Worm (Caenorhabditis elegans) whole organism, L3 larva: ENCODE measurements around the gene C25E10.12.

Experiments
- aly-2 ChIP-seq: fragments of 150-350 bp; optimal IDR thresholded peaks from 2 replicates; lab custom pipeline; 2014; ENCODE audit warnings: missing biosample characterization, missing genetic modification characterization
- ama-1 ChIP-seq: fragments of 150-350 bp; optimal IDR thresholded peaks from 2 replicates; lab custom pipeline; 2018
- ceh-28 ChIP-seq: fragments of 150-350 bp; optimal IDR thresholded peaks from 2 replicates; lab custom pipeline; 2014; ENCODE audit warnings: missing biosample characterization, missing genetic modification reagents, missing genetic modification characterization
- ceh-82 ChIP-seq: fragments of 150-350 bp; optimal IDR thresholded peaks from 2 replicates; lab custom pipeline; 2014; ENCODE audit warnings: missing biosample characterization, missing genetic modification characterization
- egl-27 ChIP-seq: sonication (generic microtip); optimal IDR thresholded peaks from 4 replicates; lab custom pipeline; 2017; ENCODE audit warnings: missing biosample characterization, missing genetic modification reagents, missing genetic modification characterization
- egl-5 ChIP-seq: fragments of 150-350 bp; optimal IDR thresholded peaks from 2 replicates; lab custom pipeline; 2017; ENCODE audit warnings: missing biosample characterization, missing genetic modification reagents, missing genetic modification characterization, inconsistent platforms
- elt-2 ChIP-seq: sonication (generic microtip); optimal IDR thresholded peaks from 2 replicates; lab custom pipeline; 2016; ENCODE audit warnings: missing genetic modification reagents, mild to moderate bottlenecking, missing genetic modification characterization, missing compliant biosample characterization
- elt-3 ChIP-seq, 3 experiments: fragments of 150-350 bp in 1 of 3; sonication (generic microtip) in 2 of 3; optimal IDR thresholded peaks; 2 replicates in 2 of 3; 4 replicates in 1 of 3; lab custom pipeline; 2014 to 2017; ENCODE audit warnings: missing biosample characterization in 3 of 3, missing genetic modification characterization in 3 of 3
- fkh-10 ChIP-seq: sonication (generic microtip); optimal IDR thresholded peaks from 2 replicates; lab custom pipeline; 2017; ENCODE audit warnings: missing biosample characterization, missing genetic modification reagents, missing genetic modification characterization
- fkh-2 ChIP-seq: fragments of 150-350 bp; optimal IDR thresholded peaks from 2 replicates; lab custom pipeline; 2014; ENCODE audit warnings: missing biosample characterization, missing genetic modification reagents, missing genetic modification characterization
- fos-1 ChIP-seq: fragments of 150-350 bp; optimal IDR thresholded peaks from 2 replicates; lab custom pipeline; 2014; ENCODE audit warnings: missing biosample characterization, missing genetic modification characterization
- hmg-11 ChIP-seq: sonication (generic microtip); optimal IDR thresholded peaks from 2 replicates; lab custom pipeline; 2016; ENCODE audit warnings: missing genetic modification characterization, missing compliant biosample characterization
- jun-1 ChIP-seq: fragments of 150-350 bp; optimal IDR thresholded peaks from 2 replicates; lab custom pipeline; 2014; ENCODE audit warnings: missing biosample characterization, missing genetic modification reagents, missing genetic modification characterization
- lin-39 ChIP-seq: fragments of 150-350 bp; optimal IDR thresholded peaks from 2 replicates; lab custom pipeline; 2018; ENCODE audit warnings: missing biosample characterization, missing genetic modification reagents, missing genetic modification characterization
- lsy-12 ChIP-seq: sonication (generic microtip); optimal IDR thresholded peaks from 2 replicates; lab custom pipeline; 2016; ENCODE audit warnings: mild to moderate bottlenecking, missing genetic modification characterization, missing compliant biosample characterization
- mdl-1 ChIP-seq: fragments of 150-350 bp; optimal IDR thresholded peaks from 2 replicates; lab custom pipeline; 2014; ENCODE audit warnings: missing biosample characterization, missing genetic modification characterization
- mml-1 ChIP-seq: fragments of 150-350 bp; sonication (generic microtip); optimal IDR thresholded peaks from 3 replicates; lab custom pipeline; 2014; ENCODE audit warnings: missing biosample characterization, missing genetic modification characterization
- nfya-1 ChIP-seq: sonication (generic microtip); optimal IDR thresholded peaks from 2 replicates; lab custom pipeline; 2017; ENCODE audit warnings: missing genetic modification characterization, mild to moderate bottlenecking, missing compliant biosample characterization, antibody characterized with exemption, moderate library complexity; ENCODE audit not compliant: insufficient read depth
- nhr-12 ChIP-seq: fragments of 150-350 bp; optimal IDR thresholded peaks from 2 replicates; lab custom pipeline; 2014; ENCODE audit warnings: missing biosample characterization, missing genetic modification characterization
- nhr-23 ChIP-seq: fragments of 150-350 bp; optimal IDR thresholded peaks from 2 replicates; lab custom pipeline; 2014; ENCODE audit warnings: missing biosample characterization, missing genetic modification reagents, missing genetic modification characterization
- nhr-237 ChIP-seq: fragments of 150-350 bp; optimal IDR thresholded peaks from 2 replicates; lab custom pipeline; 2014; ENCODE audit warnings: missing biosample characterization, missing genetic modification characterization
- nhr-25 ChIP-seq: sonication (generic microtip); optimal IDR thresholded peaks from 2 replicates; lab custom pipeline; 2017; ENCODE audit warnings: missing biosample characterization, missing genetic modification characterization
- nhr-43 ChIP-seq: sonication (generic microtip); optimal IDR thresholded peaks from 2 replicates; lab custom pipeline; 2016; ENCODE audit warnings: mild to moderate bottlenecking, missing genetic modification characterization, missing compliant biosample characterization; ENCODE audit not compliant: poor library complexity, severe bottlenecking
- nhr-67 ChIP-seq: fragments of 150-350 bp; optimal IDR thresholded peaks from 2 replicates; lab custom pipeline; 2014; ENCODE audit warnings: missing biosample characterization, missing genetic modification characterization
- nhr-76 ChIP-seq: fragments of 150-350 bp; sonication (generic microtip); optimal IDR thresholded peaks from 5 replicates; lab custom pipeline; 2014; ENCODE audit warnings: missing biosample characterization, missing genetic modification characterization
- nhr-77 ChIP-seq: fragments of 150-350 bp; optimal IDR thresholded peaks from 2 replicates; lab custom pipeline; 2014; ENCODE audit warnings: missing biosample characterization, missing genetic modification characterization
- pqm-1 ChIP-seq: fragments of 150-350 bp; optimal IDR thresholded peaks from 2 replicates; lab custom pipeline; 2017; ENCODE audit warnings: missing biosample characterization, missing genetic modification characterization, inconsistent platforms
- sea-2 ChIP-seq: fragments of 150-350 bp; sonication (generic microtip); optimal IDR thresholded peaks from 4 replicates; lab custom pipeline; 2014; ENCODE audit warnings: missing biosample characterization, missing genetic modification reagents, missing genetic modification characterization
- skn-1 ChIP-seq: fragments of 150-350 bp; optimal IDR thresholded peaks from 2 replicates; lab custom pipeline; 2014; ENCODE audit warnings: missing biosample characterization, missing genetic modification characterization
- snpc-4 ChIP-seq: fragments of 150-350 bp; optimal IDR thresholded peaks from 2 replicates; lab custom pipeline; 2014; ENCODE audit warnings: missing biosample characterization, missing genetic modification characterization
- tbx-2 ChIP-seq: sonication (generic microtip); optimal IDR thresholded peaks from 2 replicates; lab custom pipeline; 2016; ENCODE audit warnings: mild to moderate bottlenecking, missing genetic modification characterization, missing compliant biosample characterization
- unc-62 ChIP-seq: fragments of 150-350 bp; sonication (generic microtip); optimal IDR thresholded peaks from 4 replicates; lab custom pipeline; 2014; ENCODE audit warnings: missing biosample characterization, missing genetic modification reagents, missing genetic modification characterization
- ztf-11 ChIP-seq: fragments of 150-350 bp; optimal IDR thresholded peaks from 2 replicates; lab custom pipeline; 2014; ENCODE audit warnings: missing biosample characterization, missing genetic modification characterization
- ztf-4 ChIP-seq: fragments of 150-350 bp; optimal IDR thresholded peaks from 2 replicates; lab custom pipeline; 2014; ENCODE audit warnings: missing biosample characterization, missing genetic modification characterization

C25E10.12 gene

DNA sequence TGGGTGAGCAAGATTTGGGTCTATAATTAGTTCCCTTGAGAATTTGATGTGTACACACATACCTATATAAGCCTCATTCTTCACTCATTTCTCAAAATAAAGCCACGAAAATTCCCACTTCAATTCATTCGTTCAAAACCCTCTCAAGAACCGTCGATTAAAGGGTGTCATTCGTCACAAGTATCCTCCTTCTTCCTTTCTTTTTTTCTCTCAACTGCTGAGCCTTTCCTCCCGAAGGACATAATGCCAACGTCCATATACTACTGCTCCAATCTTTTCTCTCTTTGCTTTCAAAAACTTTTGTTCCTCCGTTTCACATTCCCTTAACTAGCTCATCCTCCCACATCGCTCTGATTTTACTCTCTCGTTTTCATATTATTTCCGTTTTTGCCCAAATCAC lies 30.0 kb upstream of the C25E10.12 start, which contains the start of gene T27E4.1:
TSS of gene T27E4.1 (plus strand) at position 137 of the 400 bp plus-strand sequence.
- no peak for TF ChIP-seq skn-1 (tag; lab: Kevin White, UChicago)
- peak; percentile 44 for TF ChIP-seq lin-39 (tag; lab: Kevin White, UChicago)

DNA sequence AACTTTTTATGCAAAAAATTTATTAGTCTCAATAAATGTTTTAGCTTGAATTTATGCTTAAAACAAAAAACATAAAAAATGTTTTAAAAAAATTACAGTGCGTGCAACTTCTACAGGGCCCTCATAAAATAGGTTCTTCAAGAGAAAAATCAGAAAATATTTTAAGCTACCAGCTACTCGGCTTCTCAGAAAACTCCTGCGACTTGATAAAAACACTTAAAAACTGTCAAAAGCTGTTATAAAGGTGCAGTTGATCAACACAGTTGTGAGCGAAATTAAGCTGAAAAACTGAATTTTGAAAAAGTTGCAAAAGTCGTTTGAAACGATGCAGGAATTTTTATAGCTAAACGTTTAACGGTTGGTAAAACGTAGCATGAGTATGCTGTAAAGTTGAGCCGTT lies 26.5 kb upstream of the C25E10.12 start:
- TF ChIP-seq snpc-4 (tag; lab: Kevin White, UChicago) = peak; percentile 10
- TF ChIP-seq nhr-43 (tag; lab: Kevin White, UChicago) = no peak
- TF ChIP-seq ama-1 (lab: Kevin White, UChicago) = peak; percentile 99
- peak; percentile 42 for TF ChIP-seq lsy-12 (tag; lab: Kevin White, UChicago)
- peak; percentile 48 for TF ChIP-seq nfya-1 (tag; lab: Kevin White, UChicago)

DNA sequence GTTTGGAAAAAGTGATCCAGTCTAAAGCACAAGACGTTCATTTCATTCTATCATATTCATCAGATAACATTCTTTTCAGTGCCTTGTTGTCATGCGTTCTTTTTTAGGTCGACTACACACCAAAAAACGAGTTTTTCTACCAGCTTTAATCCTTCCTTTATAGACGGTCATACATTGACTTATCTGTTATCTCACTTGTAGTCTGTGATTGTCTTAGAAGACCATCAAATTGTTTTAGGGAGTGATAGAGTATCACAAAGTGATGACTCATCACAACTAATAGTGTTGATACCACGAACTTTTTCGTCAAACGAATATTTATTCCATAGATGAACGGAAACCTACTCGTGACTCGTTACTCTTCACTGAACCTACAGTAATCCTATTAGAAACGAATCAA lies 23.6 kb upstream of the C25E10.12 start:
- TF ChIP-seq elt-3 (tag; optimal IDR thresholded peaks at IDR 0.05; lab: Kevin White, UChicago) (peak in 1 of 3 experiments; percentile 84), mdl-1 (tag; lab: Kevin White, UChicago) (no peak), nhr-43 (tag; lab: Kevin White, UChicago) (peak; percentile 88), fkh-10 (GFP tag; lab: Kevin White, UChicago) (no peak), ama-1 (lab: Kevin White, UChicago) (no peak), hmg-11 (tag; lab: Kevin White, UChicago) (no peak), jun-1 (tag; lab: Kevin White, UChicago) (peak; percentile 43), ztf-4 (tag; lab: Kevin White, UChicago) (no peak), nhr-23 (peak; percentile 89), elt-2 (tag; lab: Kevin White, UChicago) (peak; percentile 34), ceh-28 (tag; lab: Kevin White, UChicago) (peak; percentile 58), tbx-2 (tag; lab: Kevin White, UChicago) (peak; percentile 22), pqm-1 (tag; lab: Kevin White, UChicago) (peak; percentile 15), fos-1 (tag; lab: Kevin White, UChicago) (no peak), nhr-25 (peak; percentile 73)

- no peak for TF ChIP-seq lsy-12 (tag; lab: Kevin White, UChicago)
- TF ChIP-seq nfya-1 (tag; lab: Kevin White, UChicago) = no peak
- TF ChIP-seq nhr-67 (tag; lab: Kevin White, UChicago) = no peak
- no peak for TF ChIP-seq nhr-237
- no peak for TF ChIP-seq unc-62 (GFP tag; lab: Kevin White, UChicago)
- TF ChIP-seq ztf-11 = no peak
- no peak for TF ChIP-seq ceh-82 (tag; lab: Kevin White, UChicago)
- TF ChIP-seq nhr-43 (tag; lab: Kevin White, UChicago) = peak; percentile 11
- no peak for TF ChIP-seq fkh-10 (GFP tag; lab: Kevin White, UChicago)
- no peak for TF ChIP-seq ama-1 (lab: Kevin White, UChicago)
- TF ChIP-seq aly-2 = no peak
- TF ChIP-seq hmg-11 (tag; lab: Kevin White, UChicago) = no peak
- TF ChIP-seq nhr-76 (tag; lab: Kevin White, UChicago) = no peak
- TF ChIP-seq mml-1 (tag; lab: Kevin White, UChicago) = no peak
- TF ChIP-seq nhr-25 = peak; percentile 12
- peak; percentile 37 for TF ChIP-seq nhr-23
- TF ChIP-seq sea-2 (GFP tag; lab: Kevin White, UChicago) = no peak
- TF ChIP-seq, all 47 proteins: peak for 3
These were observed 22.0 kb upstream of the C25E10.12 start for ce11 chrV:9084252-9084651.

DNA sequence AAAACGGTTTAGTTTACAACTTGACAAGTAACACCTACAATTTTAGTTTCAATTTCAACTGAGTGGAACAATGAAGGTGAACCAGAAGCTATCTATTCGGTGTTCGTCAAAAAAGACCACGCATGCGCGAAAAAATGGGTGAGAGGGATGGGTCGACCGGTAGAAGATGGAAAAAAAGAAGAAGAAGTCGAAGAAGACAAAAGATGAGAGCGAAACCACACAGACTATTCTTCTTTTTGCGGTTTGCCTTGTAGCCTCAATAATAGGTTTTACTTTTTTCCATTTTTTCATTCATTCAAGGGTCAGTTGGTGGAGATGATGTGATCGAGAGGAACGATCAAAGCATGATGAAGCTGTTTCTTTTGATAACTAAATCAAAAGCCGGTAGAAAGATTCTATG lies 20.1 kb upstream of the C25E10.12 start:
- TF ChIP-seq mdl-1 (tag; lab: Kevin White, UChicago) = no peak
- TF ChIP-seq snpc-4 (tag; lab: Kevin White, UChicago) = no peak
- no peak for TF ChIP-seq pqm-1 (tag; lab: Kevin White, UChicago)
- no peak for TF ChIP-seq tbx-2 (tag; lab: Kevin White, UChicago)
- TF ChIP-seq hmg-11 (tag; lab: Kevin White, UChicago) = no peak
- TF ChIP-seq unc-62 (GFP tag; lab: Kevin White, UChicago) = no peak
- TF ChIP-seq egl-5 = no peak
- no peak for TF ChIP-seq egl-27 (tag; lab: Kevin White, UChicago)
- no peak for TF ChIP-seq nhr-237
- peak; percentile 3 for TF ChIP-seq nhr-23
- TF ChIP-seq nhr-25 = peak; percentile 32
- TF ChIP-seq nhr-77 = no peak
- no peak for TF ChIP-seq fkh-2
- TF ChIP-seq fos-1 (tag; lab: Kevin White, UChicago) = no peak
- TF ChIP-seq nhr-12 (tag; lab: Kevin White, UChicago) = no peak
